Worm (Caenorhabditis elegans) whole organism, late embryonic: ENCODE data around the gene daf-10.
A peak's percentile ranks its signal among the peaks of the same experiment; 100 is the strongest.

Experiments used
- C08G9.2 ChIP-seq: sonication (generic microtip); optimal IDR thresholded peaks from 2 replicates; lab custom pipeline; 2016; ENCODE audit warnings: mild to moderate bottlenecking, missing genetic modification characterization, moderate library complexity, missing compliant biosample characterization
- F13H6.1 ChIP-seq: sonication (generic microtip); optimal IDR thresholded peaks from 2 replicates; lab custom pipeline; 2016; ENCODE audit warnings: missing genetic modification characterization, missing compliant biosample characterization
- K09A11.1 ChIP-seq: sonication (generic microtip); optimal IDR thresholded peaks from 2 replicates; lab custom pipeline; 2017; ENCODE audit warnings: antibody characterized with exemption, mild to moderate bottlenecking, missing genetic modification characterization, missing compliant biosample characterization; ENCODE audit not compliant: insufficient read depth
- ceh-30 ChIP-seq: fragments of 150-350 bp; optimal IDR thresholded peaks from 2 replicates; lab custom pipeline; 2014; ENCODE audit warnings: missing biosample characterization, missing genetic modification characterization
- ceh-31 ChIP-seq: sonication (generic microtip); optimal IDR thresholded peaks from 2 replicates; lab custom pipeline; 2016; ENCODE audit warnings: missing genetic modification characterization, missing compliant biosample characterization
- ceh-45 ChIP-seq: fragments of 200-800 bp; sonication (Bioruptor generic); IDR thresholded peaks from 2 replicates; pipeline ENCODE4 v1.3.6; 2022; ENCODE audit warnings: missing genetic modification reagents, missing genetic modification characterization, missing compliant biosample characterization
- elt-2 ChIP-seq: sonication (generic microtip); optimal IDR thresholded peaks from 2 replicates; lab custom pipeline; 2016; ENCODE audit warnings: missing genetic modification reagents, missing genetic modification characterization, missing compliant biosample characterization
- gmeb-2 ChIP-seq: sonication (generic microtip); optimal IDR thresholded peaks from 2 replicates; lab custom pipeline; 2016; ENCODE audit warnings: missing genetic modification characterization, inconsistent platforms, missing compliant biosample characterization
- hlh-15 ChIP-seq: sonication (generic microtip); optimal IDR thresholded peaks from 2 replicates; lab custom pipeline; 2016; ENCODE audit warnings: missing genetic modification characterization, missing compliant biosample characterization
- hlh-30 ChIP-seq: sonication (generic microtip); optimal IDR thresholded peaks from 2 replicates; lab custom pipeline; 2017; ENCODE audit warnings: antibody characterized with exemption, missing genetic modification characterization, missing compliant biosample characterization; ENCODE audit not compliant: insufficient read depth
- pax-1 ChIP-seq: fragments of 150-350 bp; optimal IDR thresholded peaks from 2 replicates; lab custom pipeline; 2014; ENCODE audit warnings: missing biosample characterization, missing genetic modification characterization
- rnt-1 ChIP-seq: sonication (generic microtip); optimal IDR thresholded peaks from 2 replicates; lab custom pipeline; 2016; ENCODE audit warnings: missing genetic modification characterization, missing compliant biosample characterization
- sdc-2 ChIP-seq: sonication (generic microtip); optimal IDR thresholded peaks from 2 replicates; lab custom pipeline; 2016; ENCODE audit warnings: missing genotype, missing genetic modification characterization, missing compliant biosample characterization
- unc-3 ChIP-seq, 2 experiments: fragments of 200-800 bp in 1 of 2; sonication (Bioruptor generic) in 1 of 2; sonication (generic microtip) in 1 of 2; conservative IDR thresholded peaks in 1 of 2; optimal IDR thresholded peaks in 1 of 2; 2 replicates each; pipeline versions ENCODE4 v1.3.6 to Lab custom; 2016 to 2022; ENCODE audit warnings: missing compliant biosample characterization in 2 of 2, missing genetic modification characterization in 2 of 2, missing genetic modification reagents in 1 of 2
- unc-42 ChIP-seq: sonication (generic microtip); optimal IDR thresholded peaks from 2 replicates; lab custom pipeline; 2016; ENCODE audit warnings: missing genotype, missing genetic modification characterization, missing compliant biosample characterization
- unc-55 ChIP-seq: sonication (generic microtip); optimal IDR thresholded peaks from 2 replicates; lab custom pipeline; 2017; ENCODE audit warnings: missing biosample characterization, missing genetic modification reagents, missing genetic modification characterization

daf-10 gene

DNA sequence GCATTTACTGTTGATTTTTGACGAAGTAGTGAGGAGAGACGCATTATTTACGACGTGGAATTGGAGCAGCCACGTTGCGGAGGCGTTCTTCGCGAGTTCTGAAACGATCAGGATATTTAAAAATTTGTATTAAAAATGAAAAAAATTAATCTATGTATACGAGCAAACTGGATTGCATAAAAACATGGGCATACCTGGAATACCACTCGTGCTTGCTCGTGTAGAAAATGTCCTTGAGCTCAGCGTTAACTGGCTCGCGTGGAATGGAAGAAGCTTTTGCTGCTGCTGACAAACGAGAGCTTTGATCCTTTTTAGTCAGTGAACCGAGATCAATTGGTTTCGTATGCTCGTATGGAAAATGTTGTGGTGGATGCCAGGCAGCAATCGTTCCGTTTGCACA, 52.1 kb downstream of the daf-10 start, which contains the start of gene lpl-1:
lpl-1 (minus strand) TSS at position 101 of the 400 bp plus-strand sequence.
- TF ChIP-seq hlh-15 (no peak), rnt-1 (tag; lab: Kevin White, UChicago) (no peak), pax-1 (tag; lab: Kevin White, UChicago) (no peak), sdc-2 (no peak), K09A11.1 (tag; lab: Kevin White, UChicago) (no peak), C08G9.2 (tag; lab: Kevin White, UChicago) (no peak)

- TF ChIP-seq unc-42 (tag; lab: Kevin White, UChicago) (peak; percentile 97), unc-3 (GFP tag; conservative IDR thresholded peaks at IDR 0.05; lab: Robert Waterston, UW) (no peak), unc-3 (tag; optimal IDR thresholded peaks at IDR 0.05; lab: Kevin White, UChicago) (no peak), F13H6.1 (tag; lab: Kevin White, UChicago) (no peak), ceh-31 (tag; lab: Kevin White, UChicago) (peak; percentile 2), gmeb-2 (tag; lab: Kevin White, UChicago) (no peak), ceh-30 (tag; lab: Kevin White, UChicago) (no peak)
These were observed 54.0 kb downstream of the daf-10 start for ce11 chrIV:9092011-9092410.

ce11 chrIV:9090538-9091195, 55.3 kb downstream of the daf-10 start:
- peak; percentile 24 for TF ChIP-seq hlh-30 (tag; lab: Kevin White, UChicago)
- no peak for TF ChIP-seq unc-42 (tag; lab: Kevin White, UChicago)
- TF ChIP-seq, all 69 proteins: peak for 1

- TF ChIP-seq elt-2 (tag; lab: Kevin White, UChicago): no peak
- no peak for TF ChIP-seq unc-55 (GFP tag; lab: Kevin White, UChicago)
- 0 out of 2 replicates have a peak, but pooled peaks have one; percentile 14 for TF ChIP-seq ceh-45 (GFP tag; lab: Robert Waterston, UW)
These were observed 57.7 kb downstream of the daf-10 start, which contains the start of gene msa-1 for ce11 chrIV:9088294-9088693. Gene msa-1 (plus strand): TSS chrIV:9088594.
